Fruit fly (Drosophila melanogaster): ENCODE data around the gene CG9331.

CG9331 gene

DNA sequence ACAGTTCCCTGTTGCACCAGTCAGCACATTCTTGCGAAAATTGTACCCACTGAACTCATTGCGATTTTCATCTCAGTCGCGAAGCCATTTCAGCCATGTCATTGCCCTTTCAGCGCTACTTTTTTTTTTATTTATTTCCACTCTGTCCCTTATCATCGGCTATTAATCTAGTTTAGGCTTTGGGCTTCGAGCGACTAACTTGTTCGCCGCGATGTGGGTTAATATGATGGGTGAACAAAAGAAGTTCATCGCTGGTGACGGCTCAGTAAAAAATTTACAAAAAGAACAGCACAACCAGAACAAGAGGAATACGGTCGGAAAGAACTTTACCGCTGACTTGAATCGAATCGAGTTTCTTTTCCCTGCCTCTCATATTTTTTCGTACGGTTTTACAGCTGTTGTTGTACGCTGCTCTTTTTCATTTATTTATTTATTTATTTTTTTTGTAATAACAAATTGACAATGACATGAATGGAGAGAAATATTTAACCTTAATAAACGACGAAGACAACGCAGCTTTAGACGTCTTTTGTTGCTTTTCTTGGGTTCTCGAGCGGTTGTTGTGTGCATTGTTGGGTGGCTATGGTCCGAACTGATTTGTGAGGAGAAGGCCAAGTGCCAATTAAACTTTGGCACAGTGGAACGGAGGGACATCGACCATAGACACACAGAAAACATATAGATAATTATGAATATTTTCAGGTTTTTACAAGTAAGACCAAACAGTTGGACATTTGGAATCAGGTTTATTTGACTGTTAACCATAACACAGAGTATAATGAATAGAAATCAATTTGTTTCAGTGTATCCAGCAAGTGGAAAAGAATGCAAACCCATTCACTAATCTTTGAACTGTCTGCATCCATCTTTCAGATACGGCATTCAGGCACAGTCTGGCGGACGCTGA is 10.1 kb upstream of the CG9331 start (continued):
- TF ChIP-seq Eip75B (GFP tag; optimal IDR thresholded peaks at IDR 0.05), result peak; percentile 17
- TF ChIP-seq CG9139 (GFP tag; optimal IDR thresholded peaks at IDR 0.05), result peak; percentile 78
- TF ChIP-seq CG15336 (GFP tag; IDR thresholded peaks at IDR 0.05), result peak; percentile 10; the same call in 1 of the 2 replicates
- TF ChIP-seq fd85E (GFP tag; optimal IDR thresholded peaks at IDR 0.05), result no peak
- peak; percentile 61; the same call in 2 of the 3 replicates for TF ChIP-seq CG6163 (GFP tag; IDR thresholded peaks at IDR 0.05)
- peak; percentile 7 for TF ChIP-seq lz (GFP tag; optimal IDR thresholded peaks at IDR 0.05)
- TF ChIP-seq net (GFP tag; optimal IDR thresholded peaks at IDR 0.05), result peak; percentile 8
- peak; percentile 52 for TF ChIP-seq CG3032 (tag; optimal IDR thresholded peaks at IDR 0.05)
- TF ChIP-seq CG10669 (GFP tag; optimal IDR thresholded peaks at IDR 0.05), result peak; percentile 45
- TF ChIP-seq CG32006 (GFP tag; optimal IDR thresholded peaks at IDR 0.05), result no peak
- no peak for TF ChIP-seq CG4318 (GFP tag; optimal IDR thresholded peaks at IDR 0.05)
- peak; percentile 85 for TF ChIP-seq Eip78C (GFP tag)
- TF ChIP-seq CG16779 (tag; optimal IDR thresholded peaks at IDR 0.05), result no peak
- TF ChIP-seq Lpt (GFP tag; optimal IDR thresholded peaks at IDR 0.05), result no peak
- TF ChIP-seq CG1621 (tag; optimal IDR thresholded peaks at IDR 0.05), result no peak
- no peak for TF ChIP-seq CG8119 (GFP tag; IDR thresholded peaks at IDR 0.05)
- no peak for TF ChIP-seq CG8632 (GFP tag; optimal IDR thresholded peaks at IDR 0.05)

DNA sequence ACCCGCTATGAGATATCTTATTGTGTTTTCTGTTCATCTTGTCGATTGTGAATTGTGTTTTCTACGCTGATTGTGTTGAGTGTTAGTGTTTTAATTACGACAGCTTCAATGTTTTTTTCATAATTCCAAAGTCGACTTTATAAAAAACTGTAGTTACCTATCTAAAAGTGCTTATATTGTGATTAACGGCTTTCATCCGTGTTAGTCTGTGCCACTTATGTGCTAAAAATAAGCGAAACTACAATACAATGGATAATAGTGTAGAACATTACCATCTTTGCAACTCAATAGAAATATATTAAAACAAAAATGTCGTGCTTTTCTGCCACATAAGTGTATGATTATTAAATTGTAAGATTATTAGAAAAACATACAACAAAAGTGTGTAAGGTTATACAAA is 6.5 kb upstream of the CG9331 start, which contains the start of gene CG33322:
CG33322 (minus strand) TSS at position 101 of the 400 bp plus-strand sequence.
- TF ChIP-seq Eip75B (GFP tag; optimal IDR thresholded peaks at IDR 0.05) (no peak), CG7368 (GFP tag; optimal IDR thresholded peaks at IDR 0.05) (no peak), fkh (GFP tag; optimal IDR thresholded peaks at IDR 0.05) (no peak), ss (GFP tag; optimal IDR thresholded peaks at IDR 0.05) (no peak), CG4318 (GFP tag; optimal IDR thresholded peaks at IDR 0.05) (no peak), Eip93F (GFP tag; optimal IDR thresholded peaks at IDR 0.05) (no peak)

DNA sequence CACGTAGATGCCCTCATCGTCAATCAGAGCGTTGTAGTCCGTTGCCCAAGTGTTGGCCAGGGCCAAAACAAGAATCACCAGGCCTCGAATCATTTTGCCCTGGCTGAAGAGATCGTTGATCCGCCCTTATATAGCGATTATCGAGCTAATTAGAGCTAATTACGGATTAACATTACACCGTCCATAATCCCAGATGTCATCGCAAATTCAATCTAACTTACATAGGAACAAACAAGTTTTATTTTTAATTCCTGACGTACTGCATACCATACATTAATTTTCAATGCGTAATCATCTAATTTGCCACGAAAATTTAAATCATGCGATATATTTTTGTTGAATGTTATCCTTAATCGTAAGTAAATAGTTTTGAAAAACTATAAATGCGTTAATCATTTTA is 5.5 kb upstream of the CG9331 start, which contains the start of gene CheB38b:
CheB38b (minus strand) TSS at position 101 of the 400 bp plus-strand sequence.
- no peak for TF ChIP-seq OdsH (GFP tag; optimal IDR thresholded peaks at IDR 0.05)
- no peak for TF ChIP-seq dac (GFP tag; optimal IDR thresholded peaks at IDR 0.05)
- TF ChIP-seq CG11762 (GFP tag; optimal IDR thresholded peaks at IDR 0.05; ENCODE audit: insufficient read depth), result no peak
- TF ChIP-seq Blimp-1 (GFP tag; optimal IDR thresholded peaks at IDR 0.05), result no peak

DNA sequence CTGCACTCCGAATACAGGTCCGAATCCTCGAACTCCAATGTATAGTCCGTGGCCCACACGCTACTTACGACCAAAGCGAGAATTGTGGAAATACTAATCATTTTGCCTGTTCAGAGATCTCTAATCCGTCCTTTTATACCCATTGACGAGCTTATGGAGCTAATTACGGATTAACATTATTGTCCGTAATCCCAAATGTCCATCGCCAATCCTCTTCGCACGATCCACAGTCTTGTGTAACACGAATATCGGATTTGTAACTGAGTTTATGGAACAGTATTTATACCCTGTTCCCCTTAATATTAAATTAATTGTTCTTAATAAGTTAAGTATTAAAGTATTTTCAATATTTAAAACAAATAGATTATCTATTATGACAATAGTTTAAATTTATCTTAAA is 4.2 kb upstream of the CG9331 start, which contains the start of gene CheB38a:
CheB38a (minus strand) TSS at position 101 of the 400 bp plus-strand sequence.
- no peak for TF ChIP-seq ss (GFP tag; optimal IDR thresholded peaks at IDR 0.05)
- no peak for TF ChIP-seq CG15336 (GFP tag; IDR thresholded peaks at IDR 0.05)
- no peak for TF ChIP-seq Sox102F (GFP tag; optimal IDR thresholded peaks at IDR 0.05)
- TF ChIP-seq dac (GFP tag; optimal IDR thresholded peaks at IDR 0.05), result no peak

DNA sequence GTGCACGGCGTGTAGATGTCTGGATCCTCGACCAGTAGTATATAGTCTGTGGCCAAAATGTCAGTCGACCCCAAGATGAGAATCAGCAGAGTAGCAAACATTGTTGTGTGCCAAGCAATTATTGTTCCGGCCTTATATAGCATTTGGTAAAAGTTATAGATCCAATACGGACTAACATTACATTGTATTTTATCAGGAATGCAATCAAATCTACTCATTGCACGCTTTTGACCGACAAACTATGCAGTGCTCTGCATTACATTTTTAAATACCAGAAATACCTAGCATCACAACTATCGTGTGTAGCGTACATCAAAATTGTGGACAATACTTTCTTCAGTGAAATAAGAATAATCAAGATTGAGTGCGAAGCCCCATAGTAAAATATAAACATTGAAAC is 1.9 kb upstream of the CG9331 start, which contains the start of gene CheB38c:
CheB38c (minus strand) TSS at position 101 of the 400 bp plus-strand sequence.
- TF ChIP-seq fd85E (GFP tag; optimal IDR thresholded peaks at IDR 0.05) (no peak), dsx (GFP tag; optimal IDR thresholded peaks at IDR 0.05; ENCODE audit: poor library complexity, severe bottlenecking) (peak; percentile 35), Eip78C (GFP tag) (peak; percentile 19)
